Worm (Caenorhabditis elegans) whole organism, L3 larva: ENCODE measurements around the gene Y57G11C.8.

Source experiments
- ama-1 ChIP-seq: fragments of 150-350 bp; optimal IDR thresholded peaks from 2 replicates; lab custom pipeline; 2018
- fos-1 ChIP-seq: fragments of 150-350 bp; optimal IDR thresholded peaks from 2 replicates; lab custom pipeline; 2014; ENCODE audit warnings: missing biosample characterization, missing genetic modification characterization
- lin-39 ChIP-seq: fragments of 150-350 bp; optimal IDR thresholded peaks from 2 replicates; lab custom pipeline; 2018; ENCODE audit warnings: missing biosample characterization, missing genetic modification reagents, missing genetic modification characterization
- mdl-1 ChIP-seq: fragments of 150-350 bp; optimal IDR thresholded peaks from 2 replicates; lab custom pipeline; 2014; ENCODE audit warnings: missing biosample characterization, missing genetic modification characterization
- nhr-11 ChIP-seq: fragments of 150-350 bp; optimal IDR thresholded peaks from 2 replicates; lab custom pipeline; 2014; ENCODE audit warnings: missing biosample characterization, missing genetic modification characterization
- nhr-237 ChIP-seq: fragments of 150-350 bp; optimal IDR thresholded peaks from 2 replicates; lab custom pipeline; 2014; ENCODE audit warnings: missing biosample characterization, missing genetic modification characterization
- pqm-1 ChIP-seq: fragments of 150-350 bp; optimal IDR thresholded peaks from 2 replicates; lab custom pipeline; 2017; ENCODE audit warnings: missing biosample characterization, missing genetic modification characterization, inconsistent platforms
- unc-39 ChIP-seq: sonication (generic microtip); optimal IDR thresholded peaks from 4 replicates; lab custom pipeline; 2017; ENCODE audit warnings: missing biosample characterization, missing genetic modification characterization

ce11 chrIV:14760845-14761244 lies 20.8 kb upstream of the Y57G11C.8 start, which contains the start of gene ptp-5.2:
- TF ChIP-seq mdl-1 (tag; lab: Kevin White, UChicago): no peak
- no peak for TF ChIP-seq unc-39 (tag; lab: Kevin White, UChicago)
- no peak for TF ChIP-seq pqm-1
- no peak for TF ChIP-seq nhr-11 (tag; lab: Kevin White, UChicago)
- TF ChIP-seq fos-1: no peak
- TF ChIP-seq nhr-237 (tag; lab: Kevin White, UChicago): no peak
- TF ChIP-seq ama-1 (lab: Kevin White, UChicago): no peak
- no peak for TF ChIP-seq lin-39 (tag; lab: Kevin White, UChicago)
